Worm (Caenorhabditis elegans) whole organism, L4 larva: ENCODE measurements around the gene sra-38.

ENCODE experiments used
- Y75B8A.6 ChIP-seq: fragments of 200-800 bp; sonication (Bioruptor generic); IDR thresholded peaks from 2 replicates; pipeline ENCODE4 v1.3.6; 2022; ENCODE audit warnings: missing genetic modification reagents, missing genetic modification characterization, missing compliant biosample characterization
- attf-4 ChIP-seq: sonication (generic microtip); optimal IDR thresholded peaks from 3 replicates; lab custom pipeline; 2017; ENCODE audit warnings: missing biosample characterization, missing genetic modification characterization
- daf-8 ChIP-seq: fragments of 200-800 bp; sonication (Bioruptor generic); IDR thresholded peaks from 2 replicates; pipeline ENCODE4 v1.3.6; 2022; ENCODE audit warnings: missing genetic modification characterization, missing compliant biosample characterization
- egl-27 ChIP-seq: sonication (generic microtip); optimal IDR thresholded peaks from 3 replicates; lab custom pipeline; 2017; ENCODE audit warnings: missing biosample characterization, missing genetic modification reagents, missing genetic modification characterization
- jun-1 ChIP-seq: fragments of 150-350 bp; optimal IDR thresholded peaks from 2 replicates; lab custom pipeline; 2014; ENCODE audit warnings: missing biosample characterization, missing genetic modification reagents, missing genetic modification characterization
- lin-15B ChIP-seq: fragments of 150-350 bp; sonication (generic microtip); optimal IDR thresholded peaks from 3 replicates; lab custom pipeline; 2014; ENCODE audit warnings: missing biosample characterization, missing genetic modification characterization
- lin-39 ChIP-seq: fragments of 150-350 bp; optimal IDR thresholded peaks from 2 replicates; lab custom pipeline; 2014; ENCODE audit warnings: missing biosample characterization, missing genetic modification reagents, missing genetic modification characterization
- mxl-2 ChIP-seq: fragments of 200-800 bp; sonication (Bioruptor generic); conservative IDR thresholded peaks from 2 replicates; pipeline ENCODE4 v1.3.6; 2022; ENCODE audit warnings: missing genetic modification reagents, missing genetic modification characterization, missing compliant biosample characterization
- nhr-25 ChIP-seq: sonication (generic microtip); optimal IDR thresholded peaks from 2 replicates; lab custom pipeline; 2017; ENCODE audit warnings: missing genetic modification characterization, mild to moderate bottlenecking, missing compliant biosample characterization, antibody characterized with exemption, moderate library complexity, borderline replicate concordance; ENCODE audit not compliant: insufficient read depth
- nhr-28 ChIP-seq: fragments of 150-350 bp; optimal IDR thresholded peaks from 2 replicates; lab custom pipeline; 2014; ENCODE audit warnings: missing biosample characterization, missing genetic modification characterization

ce11 chrX:13903769-13904168, 3.8 kb upstream of the sra-38 start:
- TF ChIP-seq attf-4 (tag; lab: Kevin White, UChicago) (no peak), nhr-25 (tag; lab: Kevin White, UChicago) (no peak), nhr-28 (tag; lab: Kevin White, UChicago) (no peak), Y75B8A.6 (GFP tag; lab: Robert Waterston, UW) (no peak), daf-8 (GFP tag; lab: Robert Waterston, UW) (no peak), jun-1 (no peak), lin-39 (tag; lab: Kevin White, UChicago) (no peak), mxl-2 (no peak), lin-15B (tag; lab: Kevin White, UChicago) (no peak), egl-27 (tag; lab: Kevin White, UChicago) (no peak)
